Fruit fly (Drosophila melanogaster): ENCODE results near the gene CG33946.

CG33946 gene

DNA sequence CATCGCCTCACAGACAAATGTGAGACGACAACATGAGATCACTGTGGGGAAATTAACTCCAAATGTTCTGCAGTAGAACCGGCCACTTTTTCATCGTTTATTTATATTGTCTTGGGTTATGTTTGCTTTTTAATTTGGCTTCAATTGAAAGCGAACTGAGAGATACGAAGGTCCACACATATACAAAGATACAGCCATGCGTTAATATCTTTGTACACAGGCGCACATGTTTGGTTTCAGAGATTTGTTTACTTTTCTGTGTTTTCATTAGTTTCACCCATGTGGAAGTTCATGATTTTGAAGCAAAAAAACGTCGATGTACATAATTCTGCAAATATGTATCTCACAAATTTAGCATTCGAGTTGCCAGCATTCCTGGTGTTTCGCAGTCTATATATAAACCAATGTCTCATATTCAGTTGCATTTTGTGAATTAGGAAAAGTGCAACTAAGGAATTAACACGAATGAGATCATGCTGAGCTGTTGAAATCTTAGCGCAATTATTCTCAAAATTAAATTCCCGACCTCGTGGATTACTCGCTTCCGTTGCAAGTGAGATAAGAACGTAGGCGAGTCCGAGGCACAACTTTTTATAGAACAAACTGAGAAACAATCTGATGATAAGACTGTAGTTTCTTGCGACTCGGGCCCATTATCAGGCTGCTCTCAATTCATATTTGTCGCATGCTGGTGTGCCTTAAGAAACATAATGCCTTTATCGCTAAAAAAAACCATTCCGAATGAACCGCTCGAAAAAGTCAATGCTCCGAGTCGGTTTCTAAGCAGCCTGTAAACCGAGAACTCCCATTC lies 4.2 kb upstream of the CG33946 start:
- TF ChIP-seq dl (GFP tag; optimal IDR thresholded peaks at IDR 0.05; ENCODE audit: insufficient read depth in 1 of 2, partially characterized antibody in 2 of 2) (no peak), Hnf4 (GFP tag; optimal IDR thresholded peaks at IDR 0.05) (no peak), rgr (GFP tag; optimal IDR thresholded peaks at IDR 0.05) (no peak), dmrt93B (GFP tag; optimal IDR thresholded peaks at IDR 0.05) (no peak), Hr83 (GFP tag; optimal IDR thresholded peaks at IDR 0.05; ENCODE audit: poor library complexity, severe bottlenecking) (no peak), brk (GFP tag; optimal IDR thresholded peaks at IDR 0.05) (no peak), psq (GFP tag; optimal IDR thresholded peaks at IDR 0.05) (no peak)

DNA sequence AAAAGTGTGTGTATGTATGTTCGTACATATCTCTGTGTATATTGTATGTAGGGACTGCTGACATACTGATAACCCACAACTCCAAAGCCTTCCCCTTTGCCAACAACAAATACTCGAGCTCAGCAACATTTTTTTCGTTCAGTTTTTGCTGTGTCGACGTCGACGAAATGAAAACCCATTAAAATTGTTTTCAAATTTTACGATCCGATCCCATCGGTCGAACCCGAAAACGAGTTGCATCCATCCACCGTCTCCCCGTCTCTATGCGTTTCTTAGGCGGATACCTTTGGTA lies 3.6 kb upstream of the CG33946 start:
- TF ChIP-seq brk (GFP tag; optimal IDR thresholded peaks at IDR 0.05) (no peak), psq (GFP tag; optimal IDR thresholded peaks at IDR 0.05) (peak; percentile 7)

DNA sequence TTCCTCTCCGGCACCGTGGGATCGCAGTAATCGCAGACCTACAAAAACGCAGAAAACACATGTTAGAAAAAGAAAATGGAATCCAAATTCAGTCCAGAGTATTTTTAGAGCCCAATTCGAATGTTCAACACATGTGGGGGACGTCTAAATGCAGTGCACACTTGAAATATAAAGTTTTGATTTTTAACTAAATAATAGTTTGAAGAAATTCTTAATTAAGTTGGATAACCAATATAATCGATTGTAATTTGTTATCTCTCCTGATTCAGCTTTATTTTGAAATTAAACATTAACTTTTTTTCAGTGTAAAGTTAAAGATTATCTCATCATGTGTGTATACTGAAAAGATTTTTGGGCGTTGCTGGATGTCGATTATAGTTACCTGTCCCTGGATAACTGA lies 3.2 kb upstream of the CG33946 start:
- TF ChIP-seq Dfd (GFP tag; optimal IDR thresholded peaks at IDR 0.05) = no peak
- TF ChIP-seq ey (GFP tag; optimal IDR thresholded peaks at IDR 0.05) = peak; percentile 68
- TF ChIP-seq brk (GFP tag; optimal IDR thresholded peaks at IDR 0.05) = no peak
- no peak for TF ChIP-seq jim (GFP tag; optimal IDR thresholded peaks at IDR 0.05)
- peak; percentile 11 for TF ChIP-seq psq (GFP tag; optimal IDR thresholded peaks at IDR 0.05)
- no peak for TF ChIP-seq CrebA (GFP tag; optimal IDR thresholded peaks at IDR 0.05; ENCODE audit: borderline replicate concordance)
- TF ChIP-seq Jra (GFP tag; optimal IDR thresholded peaks at IDR 0.05) = no peak
- TF ChIP-seq Vsx2 (GFP tag; optimal IDR thresholded peaks at IDR 0.05; ENCODE audit: partially characterized antibody) = no peak
- no peak for TF ChIP-seq pan (optimal IDR thresholded peaks at IDR 0.05)
- peak; percentile 79 for TF ChIP-seq fru (GFP tag; optimal IDR thresholded peaks at IDR 0.05)
- TF ChIP-seq Hr83 (GFP tag; optimal IDR thresholded peaks at IDR 0.05; ENCODE audit: poor library complexity, severe bottlenecking) = no peak
- no peak for TF ChIP-seq Myc (optimal IDR thresholded peaks at IDR 0.05)
- TF ChIP-seq dl (GFP tag; optimal IDR thresholded peaks at IDR 0.05; ENCODE audit: insufficient read depth in 1 of 2, partially characterized antibody in 2 of 2) = no peak
- TF ChIP-seq CG32264 (GFP tag; optimal IDR thresholded peaks at IDR 0.05) = no peak
- no peak for TF ChIP-seq dsf (GFP tag; optimal IDR thresholded peaks at IDR 0.05; ENCODE audit: borderline replicate concordance)
- no peak for TF ChIP-seq sage (GFP tag; optimal IDR thresholded peaks at IDR 0.05)
- no peak for TF ChIP-seq Hr78 (GFP tag; optimal IDR thresholded peaks at IDR 0.05)
- no peak for TF ChIP-seq lola (GFP tag; optimal IDR thresholded peaks at IDR 0.05)
- no peak for TF ChIP-seq N (GFP tag; optimal IDR thresholded peaks at IDR 0.05)
- no peak for TF ChIP-seq Rel (GFP tag; optimal IDR thresholded peaks at IDR 0.05)
- no peak for TF ChIP-seq Rel (tag; optimal IDR thresholded peaks at IDR 0.05)
- peak; percentile 47 for TF ChIP-seq Sp1 (GFP tag; optimal IDR thresholded peaks at IDR 0.05)
- no peak for TF ChIP-seq Dif (GFP tag; optimal IDR thresholded peaks at IDR 0.05; ENCODE audit: partially characterized antibody)
- no peak for TF ChIP-seq GATAd (GFP tag; optimal IDR thresholded peaks at IDR 0.05)
- peak; percentile 72 for TF ChIP-seq OdsH (GFP tag; optimal IDR thresholded peaks at IDR 0.05)
- TF ChIP-seq CG9705 (GFP tag; optimal IDR thresholded peaks at IDR 0.05) = no peak
- TF ChIP-seq dmrt93B (GFP tag; optimal IDR thresholded peaks at IDR 0.05) = no peak
- peak; percentile 69 for TF ChIP-seq h (GFP tag; optimal IDR thresholded peaks at IDR 0.05)
- TF ChIP-seq Hnf4 (GFP tag; optimal IDR thresholded peaks at IDR 0.05) = peak; percentile 55
- TF ChIP-seq rgr (GFP tag; optimal IDR thresholded peaks at IDR 0.05) = peak; percentile 67
- TF ChIP-seq woc (GFP tag; optimal IDR thresholded peaks at IDR 0.05) = peak; percentile 58
- no peak for TF ChIP-seq tai (GFP tag; optimal IDR thresholded peaks at IDR 0.05)
- TF ChIP-seq br (GFP tag; optimal IDR thresholded peaks at IDR 0.05) = peak; percentile 26
- peak in 1 of 2 experiments; percentile 71 for TF ChIP-seq foxo (GFP tag; optimal IDR thresholded peaks at IDR 0.05)
- TF ChIP-seq Abd-B (GFP tag; optimal IDR thresholded peaks at IDR 0.05) = no peak
- no peak for TF ChIP-seq Mio (GFP tag; optimal IDR thresholded peaks at IDR 0.05)
- no peak for TF ChIP-seq sv (GFP tag; optimal IDR thresholded peaks at IDR 0.05)
- TF ChIP-seq HLH106 (tag; optimal IDR thresholded peaks at IDR 0.05) = peak; percentile 43
- no peak for TF ChIP-seq usp (GFP tag; optimal IDR thresholded peaks at IDR 0.05)
